Worm (Caenorhabditis elegans) whole organism, L3 larva: ENCODE data around the gene sec-61.A.
A peak's percentile ranks its signal among the peaks of the same experiment; 100 is the strongest.

Experiments used
- R02D3.7 ChIP-seq: fragments of 150-350 bp; optimal IDR thresholded peaks from 2 replicates; lab custom pipeline; 2014; ENCODE audit warnings: missing biosample characterization, missing genetic modification characterization
- ZK546.5 ChIP-seq: sonication (generic microtip); optimal IDR thresholded peaks from 2 replicates; lab custom pipeline; 2017; ENCODE audit warnings: missing biosample characterization, missing genetic modification characterization
- ama-1 ChIP-seq: fragments of 150-350 bp; optimal IDR thresholded peaks from 2 replicates; lab custom pipeline; 2018
- ceh-28 ChIP-seq: fragments of 150-350 bp; optimal IDR thresholded peaks from 2 replicates; lab custom pipeline; 2014; ENCODE audit warnings: missing biosample characterization, missing genetic modification reagents, missing genetic modification characterization
- ceh-82 ChIP-seq: fragments of 150-350 bp; optimal IDR thresholded peaks from 2 replicates; lab custom pipeline; 2014; ENCODE audit warnings: missing biosample characterization, missing genetic modification characterization
- daf-12 ChIP-seq: fragments of 150-350 bp; optimal IDR thresholded peaks from 2 replicates; lab custom pipeline; 2014; ENCODE audit warnings: missing biosample characterization, missing genetic modification reagents, missing genetic modification characterization
- egl-27 ChIP-seq: sonication (generic microtip); optimal IDR thresholded peaks from 4 replicates; lab custom pipeline; 2017; ENCODE audit warnings: missing biosample characterization, missing genetic modification reagents, missing genetic modification characterization
- egl-5 ChIP-seq: fragments of 150-350 bp; optimal IDR thresholded peaks from 2 replicates; lab custom pipeline; 2017; ENCODE audit warnings: missing biosample characterization, missing genetic modification reagents, missing genetic modification characterization, inconsistent platforms
- elt-1 ChIP-seq: fragments of 150-350 bp; optimal IDR thresholded peaks from 2 replicates; lab custom pipeline; 2014; ENCODE audit warnings: missing biosample characterization, missing genetic modification characterization
- elt-3 ChIP-seq, 3 experiments: fragments of 150-350 bp in 1 of 3; sonication (generic microtip) in 2 of 3; optimal IDR thresholded peaks; 2 replicates in 2 of 3; 4 replicates in 1 of 3; lab custom pipeline; 2014 to 2017; ENCODE audit warnings: missing biosample characterization in 3 of 3, missing genetic modification characterization in 3 of 3
- eor-1 ChIP-seq, 2 experiments: fragments of 150-350 bp; optimal IDR thresholded peaks; 2 replicates each; lab custom pipeline; 2014 to 2018; ENCODE audit warnings: missing biosample characterization in 2 of 2, missing genetic modification characterization in 2 of 2
- fos-1 ChIP-seq: fragments of 150-350 bp; optimal IDR thresholded peaks from 2 replicates; lab custom pipeline; 2014; ENCODE audit warnings: missing biosample characterization, missing genetic modification characterization
- hmg-11 ChIP-seq: sonication (generic microtip); optimal IDR thresholded peaks from 2 replicates; lab custom pipeline; 2016; ENCODE audit warnings: missing genetic modification characterization, missing compliant biosample characterization
- jun-1 ChIP-seq: fragments of 150-350 bp; optimal IDR thresholded peaks from 2 replicates; lab custom pipeline; 2014; ENCODE audit warnings: missing biosample characterization, missing genetic modification reagents, missing genetic modification characterization
- lin-15B ChIP-seq: fragments of 150-350 bp; optimal IDR thresholded peaks from 2 replicates; lab custom pipeline; 2014; ENCODE audit warnings: missing biosample characterization, missing genetic modification characterization
- lin-39 ChIP-seq: fragments of 150-350 bp; optimal IDR thresholded peaks from 2 replicates; lab custom pipeline; 2018; ENCODE audit warnings: missing biosample characterization, missing genetic modification reagents, missing genetic modification characterization
- lsy-12 ChIP-seq: sonication (generic microtip); optimal IDR thresholded peaks from 2 replicates; lab custom pipeline; 2016; ENCODE audit warnings: mild to moderate bottlenecking, missing genetic modification characterization, missing compliant biosample characterization
- mdl-1 ChIP-seq: fragments of 150-350 bp; optimal IDR thresholded peaks from 2 replicates; lab custom pipeline; 2014; ENCODE audit warnings: missing biosample characterization, missing genetic modification characterization
- mml-1 ChIP-seq: fragments of 150-350 bp; sonication (generic microtip); optimal IDR thresholded peaks from 3 replicates; lab custom pipeline; 2014; ENCODE audit warnings: missing biosample characterization, missing genetic modification characterization
- nfya-1 ChIP-seq: sonication (generic microtip); optimal IDR thresholded peaks from 2 replicates; lab custom pipeline; 2017; ENCODE audit warnings: missing genetic modification characterization, mild to moderate bottlenecking, missing compliant biosample characterization, antibody characterized with exemption, moderate library complexity; ENCODE audit not compliant: insufficient read depth
- nhr-11 ChIP-seq: fragments of 150-350 bp; optimal IDR thresholded peaks from 2 replicates; lab custom pipeline; 2014; ENCODE audit warnings: missing biosample characterization, missing genetic modification characterization
- nhr-23 ChIP-seq: fragments of 150-350 bp; optimal IDR thresholded peaks from 2 replicates; lab custom pipeline; 2014; ENCODE audit warnings: missing biosample characterization, missing genetic modification reagents, missing genetic modification characterization
- nhr-237 ChIP-seq: fragments of 150-350 bp; optimal IDR thresholded peaks from 2 replicates; lab custom pipeline; 2014; ENCODE audit warnings: missing biosample characterization, missing genetic modification characterization
- nhr-25 ChIP-seq: sonication (generic microtip); optimal IDR thresholded peaks from 2 replicates; lab custom pipeline; 2017; ENCODE audit warnings: missing biosample characterization, missing genetic modification characterization
- nhr-28 ChIP-seq: fragments of 150-350 bp; optimal IDR thresholded peaks from 2 replicates; lab custom pipeline; 2014; ENCODE audit warnings: missing biosample characterization, missing genetic modification characterization
- nhr-43 ChIP-seq: sonication (generic microtip); optimal IDR thresholded peaks from 2 replicates; lab custom pipeline; 2016; ENCODE audit warnings: mild to moderate bottlenecking, missing genetic modification characterization, missing compliant biosample characterization; ENCODE audit not compliant: poor library complexity, severe bottlenecking
- nhr-67 ChIP-seq: fragments of 150-350 bp; optimal IDR thresholded peaks from 2 replicates; lab custom pipeline; 2014; ENCODE audit warnings: missing biosample characterization, missing genetic modification characterization
- nhr-76 ChIP-seq: fragments of 150-350 bp; sonication (generic microtip); optimal IDR thresholded peaks from 5 replicates; lab custom pipeline; 2014; ENCODE audit warnings: missing biosample characterization, missing genetic modification characterization
- nhr-77 ChIP-seq: fragments of 150-350 bp; optimal IDR thresholded peaks from 2 replicates; lab custom pipeline; 2014; ENCODE audit warnings: missing biosample characterization, missing genetic modification characterization
- pha-4 ChIP-seq: fragments of 150-350 bp; optimal IDR thresholded peaks from 2 replicates; lab custom pipeline; 2014; ENCODE audit warnings: missing biosample characterization, missing genetic modification reagents, missing genetic modification characterization
- pqm-1 ChIP-seq: fragments of 150-350 bp; optimal IDR thresholded peaks from 2 replicates; lab custom pipeline; 2017; ENCODE audit warnings: missing biosample characterization, missing genetic modification characterization, inconsistent platforms
- sea-2 ChIP-seq: fragments of 150-350 bp; sonication (generic microtip); optimal IDR thresholded peaks from 4 replicates; lab custom pipeline; 2014; ENCODE audit warnings: missing biosample characterization, missing genetic modification reagents, missing genetic modification characterization
- skn-1 ChIP-seq: fragments of 150-350 bp; optimal IDR thresholded peaks from 2 replicates; lab custom pipeline; 2014; ENCODE audit warnings: missing biosample characterization, missing genetic modification characterization
- snpc-4 ChIP-seq: fragments of 150-350 bp; optimal IDR thresholded peaks from 2 replicates; lab custom pipeline; 2014; ENCODE audit warnings: missing biosample characterization, missing genetic modification characterization
- tbx-2 ChIP-seq: sonication (generic microtip); optimal IDR thresholded peaks from 2 replicates; lab custom pipeline; 2016; ENCODE audit warnings: mild to moderate bottlenecking, missing genetic modification characterization, missing compliant biosample characterization
- unc-39 ChIP-seq: sonication (generic microtip); optimal IDR thresholded peaks from 4 replicates; lab custom pipeline; 2017; ENCODE audit warnings: missing biosample characterization, missing genetic modification characterization
- unc-62 ChIP-seq: fragments of 150-350 bp; sonication (generic microtip); optimal IDR thresholded peaks from 4 replicates; lab custom pipeline; 2014; ENCODE audit warnings: missing biosample characterization, missing genetic modification reagents, missing genetic modification characterization
- zag-1 ChIP-seq: fragments of 150-350 bp; optimal IDR thresholded peaks from 2 replicates; lab custom pipeline; 2014; ENCODE audit warnings: missing biosample characterization, missing genetic modification characterization
- ztf-11 ChIP-seq: fragments of 150-350 bp; optimal IDR thresholded peaks from 2 replicates; lab custom pipeline; 2014; ENCODE audit warnings: missing biosample characterization, missing genetic modification characterization

The sec-61.A gene

ce11 chrIV:14872320-14872719 is 47.3 kb upstream of the sec-61.A start:
- no peak for TF ChIP-seq ZK546.5 (tag; lab: Kevin White, UChicago)
- no peak for TF ChIP-seq egl-5 (tag; lab: Kevin White, UChicago)
- TF ChIP-seq nhr-76: no peak
- peak; percentile 43 for TF ChIP-seq lin-15B (tag; lab: Kevin White, UChicago)
- TF ChIP-seq daf-12: no peak
- TF ChIP-seq ceh-82 (tag; lab: Kevin White, UChicago): no peak
- TF ChIP-seq nhr-23: peak; percentile 81
- TF ChIP-seq R02D3.7 (tag; lab: Kevin White, UChicago): no peak
- TF ChIP-seq lsy-12: no peak
- TF ChIP-seq mml-1: no peak
- no peak for TF ChIP-seq unc-39 (tag; lab: Kevin White, UChicago)
- TF ChIP-seq nfya-1 (tag; lab: Kevin White, UChicago): peak; percentile 74
- TF ChIP-seq pha-4 (tag; lab: Kevin White, UChicago): peak; percentile 61
- TF ChIP-seq ztf-11 (tag; lab: Kevin White, UChicago): no peak
- no peak for TF ChIP-seq nhr-237 (tag; lab: Kevin White, UChicago)
- no peak for TF ChIP-seq lin-39 (tag; lab: Kevin White, UChicago)
- TF ChIP-seq sea-2 (GFP tag; lab: Kevin White, UChicago): no peak
- peak; percentile 86 for TF ChIP-seq nhr-25 (tag; lab: Kevin White, UChicago)
- TF ChIP-seq ama-1: no peak
- no peak for TF ChIP-seq skn-1
- TF ChIP-seq eor-1 (tag; optimal IDR thresholded peaks at IDR 0.05; lab: Kevin White, UChicago): no peak
- peak; percentile 21 for TF ChIP-seq jun-1 (tag; lab: Kevin White, UChicago)
- TF ChIP-seq unc-62 (GFP tag; lab: Kevin White, UChicago): no peak
- peak; percentile 56 for TF ChIP-seq hmg-11
- TF ChIP-seq tbx-2 (tag; lab: Kevin White, UChicago): peak; percentile 14
- peak; percentile 77 for TF ChIP-seq nhr-43 (tag; lab: Kevin White, UChicago)
- no peak for TF ChIP-seq snpc-4 (tag; lab: Kevin White, UChicago)
- TF ChIP-seq fos-1 (tag; lab: Kevin White, UChicago): no peak
- TF ChIP-seq pqm-1 (tag; lab: Kevin White, UChicago): no peak
- peak; percentile 5 for TF ChIP-seq ceh-28 (tag; lab: Kevin White, UChicago)
- TF ChIP-seq nhr-67 (tag; lab: Kevin White, UChicago): no peak
- no peak for TF ChIP-seq nhr-11 (tag; lab: Kevin White, UChicago)
- TF ChIP-seq egl-27 (tag; lab: Kevin White, UChicago): no peak
- no peak for TF ChIP-seq nhr-28 (tag; lab: Kevin White, UChicago)
- TF ChIP-seq mdl-1 (tag; lab: Kevin White, UChicago): no peak
- TF ChIP-seq elt-3 (tag; optimal IDR thresholded peaks at IDR 0.05; lab: Kevin White, UChicago): peak in 1 of 3 experiments; percentile 37
- no peak for TF ChIP-seq elt-1 (tag; lab: Kevin White, UChicago)
- no peak for TF ChIP-seq zag-1

- TF ChIP-seq nhr-25 (tag; lab: Kevin White, UChicago) (peak; percentile 82), R02D3.7 (tag; lab: Kevin White, UChicago) (no peak), unc-62 (GFP tag; lab: Kevin White, UChicago) (no peak), nfya-1 (tag; lab: Kevin White, UChicago) (peak; percentile 91), nhr-77 (tag; lab: Kevin White, UChicago) (no peak), nhr-43 (tag; lab: Kevin White, UChicago) (peak; percentile 84), ceh-82 (tag; lab: Kevin White, UChicago) (no peak), nhr-23 (peak; percentile 85), ZK546.5 (tag; lab: Kevin White, UChicago) (no peak), zag-1 (no peak), elt-3 (tag; optimal IDR thresholded peaks at IDR 0.05; lab: Kevin White, UChicago) (peak in 2 of 3 experiments; percentile 19 to 56), tbx-2 (tag; lab: Kevin White, UChicago) (no peak), elt-1 (tag; lab: Kevin White, UChicago) (no peak), unc-39 (tag; lab: Kevin White, UChicago) (no peak), pqm-1 (tag; lab: Kevin White, UChicago) (no peak)
Measured at ce11 chrIV:14869844-14870433, 44.9 kb upstream of the sec-61.A start.
